Fruit fly (Drosophila melanogaster): Measurements from ENCODE around the gene CG8003.

CG8003 gene

DNA sequence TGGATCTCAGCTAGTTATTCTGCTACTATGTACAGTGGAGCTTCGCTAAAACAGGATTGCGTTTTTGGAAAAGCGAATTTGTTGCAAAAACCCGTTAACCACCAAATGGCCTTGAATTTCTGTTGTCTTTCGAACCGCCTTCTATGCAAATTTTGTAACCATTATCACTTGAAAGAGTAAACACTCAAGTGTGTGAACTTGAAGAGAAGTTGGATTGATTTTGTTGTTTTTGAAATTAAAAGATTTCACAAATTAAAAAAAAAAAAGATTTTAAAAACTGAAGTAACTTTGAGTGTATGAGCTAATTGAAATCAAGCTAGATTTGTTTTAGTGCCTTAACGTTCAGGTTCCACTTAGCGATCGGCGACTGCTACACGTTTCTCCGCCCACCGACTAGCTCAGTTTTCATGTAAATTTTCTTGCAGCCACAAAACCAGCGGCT lies 22.6 kb downstream of the CG8003 start (continued):
- peak; percentile 71 for TF ChIP-seq caup (GFP tag; optimal IDR thresholded peaks at IDR 0.05; ENCODE audit: severe bottlenecking)
- peak; percentile 61 for TF ChIP-seq repo (GFP tag; optimal IDR thresholded peaks at IDR 0.05)
- no peak for TF ChIP-seq CG7745 (tag; optimal IDR thresholded peaks at IDR 0.05)
- TF ChIP-seq Pdp1 (GFP tag; optimal IDR thresholded peaks at IDR 0.05): peak; percentile 60 to 72
- peak; percentile 59 for TF ChIP-seq CG12071 (GFP tag; optimal IDR thresholded peaks at IDR 0.05)
- no peak for TF ChIP-seq CG18011 (GFP tag; optimal IDR thresholded peaks at IDR 0.05)
- TF ChIP-seq Oli (tag; optimal IDR thresholded peaks at IDR 0.05): peak; percentile 80
- no peak for TF ChIP-seq sug (tag; optimal IDR thresholded peaks at IDR 0.05)
- TF ChIP-seq fd102C (GFP tag; optimal IDR thresholded peaks at IDR 0.05): no peak
- peak; percentile 58 for TF ChIP-seq CG6654 (GFP tag; optimal IDR thresholded peaks at IDR 0.05)
- TF ChIP-seq odd (GFP tag; optimal IDR thresholded peaks at IDR 0.05): peak; percentile 26
- TF ChIP-seq fd96Cb (tag; optimal IDR thresholded peaks at IDR 0.05): peak; percentile 79
- 0 out of 2 replicates have a peak, but pooled peaks have one; percentile 53 for TF ChIP-seq sob (GFP tag; IDR thresholded peaks at IDR 0.05)
- peak; percentile 38; the same call in 1 of the 2 replicates for TF ChIP-seq ap (GFP tag; IDR thresholded peaks at IDR 0.05)
- no peak for TF ChIP-seq pros (GFP tag; optimal IDR thresholded peaks at IDR 0.05)
- no peak for TF ChIP-seq CG2202 (tag; optimal IDR thresholded peaks at IDR 0.05)
- peak; percentile 64; the same call in 2 of the 3 replicates for TF ChIP-seq Mrtf (GFP tag; IDR thresholded peaks at IDR 0.05)
- peak; percentile 16 for TF ChIP-seq Fer2 (tag; optimal IDR thresholded peaks at IDR 0.05)
- peak; percentile 22 for TF ChIP-seq ERR (GFP tag; optimal IDR thresholded peaks at IDR 0.05)
- peak; percentile 35 for TF ChIP-seq tx (GFP tag; optimal IDR thresholded peaks at IDR 0.05)
- no peak for TF ChIP-seq BEAF-32 (GFP tag; optimal IDR thresholded peaks at IDR 0.05)
- TF ChIP-seq HLH54F (GFP tag; optimal IDR thresholded peaks at IDR 0.05): peak; percentile 36
- no peak; the same call in 1 of the 2 replicates for TF ChIP-seq MBD-R2 (GFP tag; IDR thresholded peaks at IDR 0.05)
- TF ChIP-seq CG9932 (GFP tag; IDR thresholded peaks at IDR 0.05): peak; percentile 38
- TF ChIP-seq Xbp1 (GFP tag; optimal IDR thresholded peaks at IDR 0.05): peak; percentile 65
- TF ChIP-seq row (GFP tag; IDR thresholded peaks at IDR 0.05): peak; percentile 68
- no peak for TF ChIP-seq br (optimal IDR thresholded peaks at IDR 0.05)
- TF ChIP-seq tio (GFP tag; optimal IDR thresholded peaks at IDR 0.05): no peak
- peak; percentile 25 for TF ChIP-seq CG17829 (tag; optimal IDR thresholded peaks at IDR 0.05)
- TF ChIP-seq CG33213 (GFP tag; optimal IDR thresholded peaks at IDR 0.05): peak; percentile 71
- peak; percentile 80 for TF ChIP-seq pum (GFP tag; optimal IDR thresholded peaks at IDR 0.05)
- TF ChIP-seq lab (GFP tag; optimal IDR thresholded peaks at IDR 0.05): peak; percentile 74
- no peak for TF ChIP-seq ato (GFP tag; IDR thresholded peaks at IDR 0.05; ENCODE audit: partially characterized antibody)
- no peak for TF ChIP-seq pfk (GFP tag; optimal IDR thresholded peaks at IDR 0.05)
- peak; percentile 60 for TF ChIP-seq slp2 (GFP tag; optimal IDR thresholded peaks at IDR 0.05)
- TF ChIP-seq sr (GFP tag; IDR thresholded peaks at IDR 0.05): no peak
- peak; percentile 89 for TF ChIP-seq bab2 (GFP tag; optimal IDR thresholded peaks at IDR 0.05)
- TF ChIP-seq otp (GFP tag; IDR thresholded peaks at IDR 0.05): peak; percentile 60; the same call in 1 of the 3 replicates
- no peak for TF ChIP-seq CG34224 (GFP tag; IDR thresholded peaks at IDR 0.05; ENCODE audit: partially characterized antibody)
- TF ChIP-seq ro (GFP tag; IDR thresholded peaks at IDR 0.05): no peak
- peak; percentile 35 for TF ChIP-seq CG16815 (GFP tag; optimal IDR thresholded peaks at IDR 0.05)
- no peak for TF ChIP-seq CG17186 (GFP tag; optimal IDR thresholded peaks at IDR 0.05)
- peak; percentile 55 for TF ChIP-seq zfh2 (GFP tag; optimal IDR thresholded peaks at IDR 0.05)
- 0 out of 2 replicates have a peak, but pooled peaks have one; percentile 34 for TF ChIP-seq CG4730 (GFP tag; IDR thresholded peaks at IDR 0.05)
- TF ChIP-seq CG1647 (GFP tag; optimal IDR thresholded peaks at IDR 0.05): peak; percentile 64
- peak; percentile 47 for TF ChIP-seq CG13624 (GFP tag; optimal IDR thresholded peaks at IDR 0.05)
- no peak for TF ChIP-seq chinmo (GFP tag; IDR thresholded peaks at IDR 0.05; ENCODE audit: partially characterized antibody)
- peak; percentile 60 for TF ChIP-seq Hmr (GFP tag; optimal IDR thresholded peaks at IDR 0.05)
- no peak for TF ChIP-seq hkb (optimal IDR thresholded peaks at IDR 0.05)
- TF ChIP-seq hkb (GFP tag; IDR thresholded peaks at IDR 0.05): peak; percentile 75
- no peak for TF ChIP-seq C15 (GFP tag; IDR thresholded peaks at IDR 0.05)

All from whole organism, embryonic.